Fruit fly (Drosophila melanogaster) whole organism, prepupa: ENCODE results near the gene Uch.

ENCODE experiments used
- CG10669 ChIP-seq: fragments of 200-800 bp; sonication (Bioruptor generic); optimal IDR thresholded peaks from 3 replicates; lab custom pipeline; 2018; ENCODE audit warnings: missing biosample characterization, mild to moderate bottlenecking, missing genetic modification characterization, moderate library complexity
- CG15336 ChIP-seq: fragments of 200-800 bp; sonication (Bioruptor generic); IDR thresholded peaks from 2 replicates; pipeline ENCODE4 v1.3.6; 2022; ENCODE audit warnings: missing biosample characterization, missing genetic modification characterization
- CG6792 ChIP-seq: fragments of 200-800 bp; sonication (Bioruptor generic); optimal IDR thresholded peaks from 3 replicates; lab custom pipeline; 2016; ENCODE audit warnings: missing biosample characterization, missing genetic modification characterization
- CG8319 ChIP-seq: fragments of 200-800 bp; sonication (Bioruptor generic); optimal IDR thresholded peaks from 3 replicates; lab custom pipeline; 2016; ENCODE audit warnings: missing biosample characterization, missing genetic modification characterization
- CG8632 ChIP-seq: fragments of 200-800 bp; sonication (Bioruptor generic); optimal IDR thresholded peaks from 3 replicates; lab custom pipeline; 2016; ENCODE audit warnings: missing biosample characterization, missing genetic modification characterization
- Ets21C ChIP-seq: fragments of 200-800 bp; sonication (Bioruptor generic); optimal IDR thresholded peaks from 3 replicates; lab custom pipeline; 2016; ENCODE audit warnings: missing biosample characterization, missing genetic modification characterization
- Lpt ChIP-seq: fragments of 200-800 bp; sonication (Bioruptor generic); optimal IDR thresholded peaks from 3 replicates; lab custom pipeline; 2016; ENCODE audit warnings: missing biosample characterization, missing genetic modification characterization
- Met ChIP-seq: fragments of 200-800 bp; sonication (Bioruptor generic); optimal IDR thresholded peaks from 3 replicates; lab custom pipeline; 2016; ENCODE audit warnings: missing biosample characterization, missing genetic modification characterization
- OdsH ChIP-seq: fragments of 200-800 bp; sonication (Bioruptor generic); optimal IDR thresholded peaks from 3 replicates; lab custom pipeline; 2016; ENCODE audit warnings: missing biosample characterization, missing genetic modification characterization
- Sox102F ChIP-seq: fragments of 200-800 bp; sonication (Bioruptor generic); optimal IDR thresholded peaks from 2 replicates; lab custom pipeline; 2016; ENCODE audit warnings: missing biosample characterization, mild to moderate bottlenecking, missing genetic modification characterization
- esn ChIP-seq: fragments of 200-800 bp; sonication (Bioruptor generic); optimal IDR thresholded peaks from 2 replicates; lab custom pipeline; 2016; ENCODE audit warnings: missing biosample characterization, mild to moderate bottlenecking, missing genetic modification characterization, moderate library complexity
- fd85E ChIP-seq: fragments of 200-800 bp; sonication (Bioruptor generic); optimal IDR thresholded peaks from 3 replicates; lab custom pipeline; 2016; ENCODE audit warnings: missing biosample characterization, missing genetic modification characterization
- salr ChIP-seq, 2 experiments: fragments of 200-800 bp; sonication (Bioruptor generic); optimal IDR thresholded peaks; 3 replicates each; lab custom pipeline; 2016 to 2018; ENCODE audit warnings: missing biosample characterization in 2 of 2, missing genetic modification characterization in 2 of 2, mild to moderate bottlenecking in 1 of 2

DNA sequence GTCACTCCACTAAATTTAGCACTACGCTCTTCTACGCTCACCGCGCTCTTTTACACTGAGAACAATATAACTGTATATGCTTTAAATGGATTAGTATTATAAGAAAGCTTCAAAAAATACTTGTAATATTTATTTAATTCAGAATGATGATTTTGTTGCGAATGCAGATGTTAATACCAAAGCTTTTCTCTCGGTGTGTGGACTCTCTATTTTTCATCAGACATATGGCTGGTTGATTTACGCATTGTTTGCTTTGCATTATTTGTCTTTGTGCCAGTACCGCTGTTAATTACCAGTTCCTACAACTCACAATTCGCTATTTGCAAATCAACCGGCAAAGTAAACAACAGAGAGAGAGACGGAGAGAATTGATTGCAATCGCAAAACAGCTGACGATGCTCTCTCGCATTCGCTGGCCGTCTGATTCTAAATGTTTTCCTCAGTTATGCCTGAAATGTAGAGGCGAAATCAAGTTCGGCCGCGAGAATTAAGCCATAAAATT lies 7.7 kb upstream of the Uch start:
- TF ChIP-seq CG6792 = peak; percentile 99
- peak; percentile 98 to 99 for TF ChIP-seq salr (GFP tag; optimal IDR thresholded peaks at IDR 0.05; lab: Kevin White, UChicago)
- peak; percentile 99 for TF ChIP-seq Sox102F
- peak; percentile 98 for TF ChIP-seq CG8319
- peak; percentile 100 for TF ChIP-seq CG15336
- peak; percentile 99 for TF ChIP-seq OdsH (GFP tag; lab: Kevin White, UChicago)
- TF ChIP-seq esn (GFP tag; lab: Kevin White, UChicago) = peak; percentile 99
- peak; percentile 99 for TF ChIP-seq CG8632 (GFP tag; lab: Kevin White, UChicago)
- peak; percentile 99 for TF ChIP-seq CG10669
- peak; percentile 98 for TF ChIP-seq Lpt (GFP tag; lab: Kevin White, UChicago)
- TF ChIP-seq fd85E = peak; percentile 94
- TF ChIP-seq Ets21C (GFP tag; lab: Kevin White, UChicago) = peak; percentile 95
- TF ChIP-seq Met = peak; percentile 99
